Worm (Caenorhabditis elegans): Measurements from ENCODE around the gene tag-191.
A peak's percentile ranks its signal among the peaks of the same experiment; 100 is the strongest.

Gene tag-191

DNA sequence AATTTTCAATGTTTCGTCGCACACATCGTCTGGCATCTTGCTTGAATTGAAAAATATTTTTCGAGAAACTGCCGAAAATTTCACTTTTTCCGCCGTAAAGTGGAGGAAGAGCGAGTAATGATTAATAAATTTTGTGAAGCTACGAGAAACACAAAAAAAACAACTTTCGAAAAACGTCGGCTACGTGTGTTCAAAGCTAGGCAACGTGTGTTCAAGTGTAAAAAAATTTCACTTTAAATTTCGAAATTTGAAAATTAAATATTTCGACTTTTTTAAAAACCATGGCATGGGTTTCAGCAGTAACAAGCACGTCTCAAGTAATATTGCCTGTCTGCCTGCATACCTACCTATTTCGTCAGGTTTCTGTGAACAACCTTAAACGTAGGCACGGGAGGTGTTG lies at the start of gene tag-191:
TSS of gene tag-191 (minus strand) at position 101 of the 400 bp plus-strand sequence.
- TF ChIP-seq Y22D7AL.16 (tag; optimal IDR thresholded peaks at IDR 0.05) (no peak), dve-1 (tag; optimal IDR thresholded peaks at IDR 0.05) (no peak), hlh-15 (tag; optimal IDR thresholded peaks at IDR 0.05) (no peak), pat-9 (tag; optimal IDR thresholded peaks at IDR 0.05) (no peak), pqm-1 (tag; optimal IDR thresholded peaks at IDR 0.05) (no peak), zip-5 (tag; optimal IDR thresholded peaks at IDR 0.05) (no peak), rnt-1 (tag; optimal IDR thresholded peaks at IDR 0.05) (no peak), lin-11 (tag; optimal IDR thresholded peaks at IDR 0.05) (no peak), ztf-16 (tag; optimal IDR thresholded peaks at IDR 0.05) (no peak)

ce11 chrV:14585351-14585750 lies 49.2 kb upstream of the tag-191 start, which contains the start of gene Y40H4A.2:
TSS of gene Y40H4A.2 (minus strand) at chrV:14585451.
- TF ChIP-seq gmeb-2 (tag; optimal IDR thresholded peaks at IDR 0.05) = no peak
- no peak for TF ChIP-seq ztf-16 (tag; optimal IDR thresholded peaks at IDR 0.05)
- TF ChIP-seq ceh-22 (tag; optimal IDR thresholded peaks at IDR 0.05) = no peak
- no peak for TF ChIP-seq dve-1 (tag; optimal IDR thresholded peaks at IDR 0.05)
- TF ChIP-seq sox-4 (tag; optimal IDR thresholded peaks at IDR 0.05) = no peak
- no peak for TF ChIP-seq unc-3 (GFP tag; conservative IDR thresholded peaks at IDR 0.05)
- no peak for TF ChIP-seq unc-3 (tag; optimal IDR thresholded peaks at IDR 0.05)
- no peak for TF ChIP-seq hlh-30 (tag; optimal IDR thresholded peaks at IDR 0.05; ENCODE audit: insufficient read depth)
- no peak for TF ChIP-seq ref-2 (tag; optimal IDR thresholded peaks at IDR 0.05)
- TF ChIP-seq unc-86 (tag; optimal IDR thresholded peaks at IDR 0.05) = no peak
- TF ChIP-seq T23F11.4 (GFP tag; optimal IDR thresholded peaks at IDR 0.05) = no peak
- no peak for TF ChIP-seq K09A11.1 (tag; optimal IDR thresholded peaks at IDR 0.05; ENCODE audit: insufficient read depth)
- no peak for TF ChIP-seq zip-5 (tag; optimal IDR thresholded peaks at IDR 0.05)
- no peak for TF ChIP-seq ttx-3 (tag; optimal IDR thresholded peaks at IDR 0.05)

ce11 chrV:14579619-14580018 lies 43.4 kb upstream of the tag-191 start, which contains the start of gene gar-3:
TSS of gene gar-3 (minus strand) at chrV:14579719.
- no peak for TF ChIP-seq ceh-18 (tag; optimal IDR thresholded peaks at IDR 0.05)
- TF ChIP-seq unc-86 (tag; optimal IDR thresholded peaks at IDR 0.05) = no peak
- TF ChIP-seq ceh-45 (GFP tag; IDR thresholded peaks at IDR 0.05) = no peak
- no peak for TF ChIP-seq sdc-2 (tag; optimal IDR thresholded peaks at IDR 0.05)
- TF ChIP-seq madf-2 (tag; optimal IDR thresholded peaks at IDR 0.05) = no peak
- no peak for TF ChIP-seq lin-11 (tag; optimal IDR thresholded peaks at IDR 0.05)
- TF ChIP-seq ceh-22 (tag; optimal IDR thresholded peaks at IDR 0.05) = no peak
- TF ChIP-seq dmd-4 (tag; optimal IDR thresholded peaks at IDR 0.05; ENCODE audit: borderline replicate concordance) = no peak
- TF ChIP-seq lim-6 (tag; optimal IDR thresholded peaks at IDR 0.05) = no peak
- no peak for TF ChIP-seq elt-4 (tag; optimal IDR thresholded peaks at IDR 0.05)
- no peak for TF ChIP-seq ztf-16 (tag; optimal IDR thresholded peaks at IDR 0.05)
- TF ChIP-seq hlh-13 (GFP tag; optimal IDR thresholded peaks at IDR 0.05) = no peak
- TF ChIP-seq gmeb-2 (tag; optimal IDR thresholded peaks at IDR 0.05) = no peak
- no peak for TF ChIP-seq ceh-2 (tag; optimal IDR thresholded peaks at IDR 0.05)
- no peak for TF ChIP-seq ceh-19 (GFP tag; optimal IDR thresholded peaks at IDR 0.05)
- no peak for TF ChIP-seq nfya-1 (tag; optimal IDR thresholded peaks at IDR 0.05)
- no peak for TF ChIP-seq npax-4 (tag; optimal IDR thresholded peaks at IDR 0.05)
- TF ChIP-seq nhr-11 (tag; optimal IDR thresholded peaks at IDR 0.05) = no peak
- TF ChIP-seq pag-3 (tag; optimal IDR thresholded peaks at IDR 0.05; ENCODE audit: borderline replicate concordance) = no peak

- TF ChIP-seq nfya-1 (tag; optimal IDR thresholded peaks at IDR 0.05) (no peak), unc-55 (GFP tag; optimal IDR thresholded peaks at IDR 0.05) (peak; percentile 42), pha-4 (tag; optimal IDR thresholded peaks at IDR 0.05) (no peak), K02D7.2 (tag; optimal IDR thresholded peaks at IDR 0.05) (no peak), ceh-14 (tag; optimal IDR thresholded peaks at IDR 0.05) (no peak), fkh-10 (GFP tag; optimal IDR thresholded peaks at IDR 0.05) (no peak), syd-9 (tag; optimal IDR thresholded peaks at IDR 0.05) (no peak)
Measured at ce11 chrV:14576745-14577373, 40.7 kb upstream of the tag-191 start.
